Worm (Caenorhabditis elegans) whole organism, mixed stage, embryonic: ENCODE results near the gene gid-8.

Experiments
- blmp-1 ChIP-seq: fragments of 150-350 bp; optimal IDR thresholded peaks from 2 replicates; lab custom pipeline; 2014; ENCODE audit warnings: missing biosample characterization, missing genetic modification characterization
- ces-1 ChIP-seq: fragments of 150-350 bp; optimal IDR thresholded peaks from 2 replicates; lab custom pipeline; 2014; ENCODE audit warnings: missing biosample characterization, missing genetic modification reagents, missing genetic modification characterization
- lin-13 ChIP-seq: fragments of 150-350 bp; optimal IDR thresholded peaks from 2 replicates; lab custom pipeline; 2014; ENCODE audit warnings: missing biosample characterization, missing genetic modification characterization
- lin-32 ChIP-seq: fragments of 200-800 bp; sonication (Bioruptor generic); optimal IDR thresholded peaks from 2 replicates; lab custom pipeline; 2018; ENCODE audit warnings: mild to moderate bottlenecking, missing genetic modification characterization, missing compliant biosample characterization
- mab-5 ChIP-seq: fragments of 150-350 bp; optimal IDR thresholded peaks from 2 replicates; lab custom pipeline; 2014; ENCODE audit warnings: missing biosample characterization, missing genetic modification characterization
- nhr-28 ChIP-seq: fragments of 150-350 bp; optimal IDR thresholded peaks from 2 replicates; lab custom pipeline; 2014; ENCODE audit warnings: missing biosample characterization, missing genetic modification characterization
- nhr-76 ChIP-seq: sonication (generic microtip); optimal IDR thresholded peaks from 2 replicates; lab custom pipeline; 2017; ENCODE audit warnings: missing biosample characterization, missing genetic modification characterization
- pha-4 ChIP-seq: fragments of 150-350 bp; optimal IDR thresholded peaks from 2 replicates; lab custom pipeline; 2018; ENCODE audit warnings: missing biosample characterization, missing genetic modification reagents, missing genetic modification characterization
- snpc-4 ChIP-seq: fragments of 150-350 bp; optimal IDR thresholded peaks from 2 replicates; lab custom pipeline; 2014; ENCODE audit warnings: missing biosample characterization, missing genetic modification characterization
- unc-62 ChIP-seq: fragments of 150-350 bp; optimal IDR thresholded peaks from 2 replicates; lab custom pipeline; 2014; ENCODE audit warnings: missing biosample characterization, missing genetic modification reagents, missing genetic modification characterization
- ztf-11 ChIP-seq: fragments of 150-350 bp; optimal IDR thresholded peaks from 2 replicates; lab custom pipeline; 2014; ENCODE audit warnings: missing biosample characterization, missing genetic modification characterization

ce11 chrV:1459374-1459926 lies 8.1 kb upstream of the gid-8 start:
- no peak for TF ChIP-seq mab-5 (tag; lab: Kevin White, UChicago)
- no peak for TF ChIP-seq ces-1 (GFP tag; lab: Kevin White, UChicago)
- no peak for TF ChIP-seq lin-13 (tag; lab: Kevin White, UChicago)
- TF ChIP-seq blmp-1: no peak
- TF ChIP-seq unc-62 (GFP tag; lab: Kevin White, UChicago): no peak
- no peak for TF ChIP-seq ztf-11
- no peak for TF ChIP-seq nhr-28 (tag; lab: Kevin White, UChicago)
- no peak for TF ChIP-seq nhr-76 (tag; lab: Kevin White, UChicago)
- TF ChIP-seq lin-32: no peak
- TF ChIP-seq pha-4 (tag; lab: Kevin White, UChicago): no peak
- TF ChIP-seq snpc-4 (tag; lab: Kevin White, UChicago): no peak
